Fruit fly (Drosophila melanogaster): ENCODE data around the gene Men.

DNA sequence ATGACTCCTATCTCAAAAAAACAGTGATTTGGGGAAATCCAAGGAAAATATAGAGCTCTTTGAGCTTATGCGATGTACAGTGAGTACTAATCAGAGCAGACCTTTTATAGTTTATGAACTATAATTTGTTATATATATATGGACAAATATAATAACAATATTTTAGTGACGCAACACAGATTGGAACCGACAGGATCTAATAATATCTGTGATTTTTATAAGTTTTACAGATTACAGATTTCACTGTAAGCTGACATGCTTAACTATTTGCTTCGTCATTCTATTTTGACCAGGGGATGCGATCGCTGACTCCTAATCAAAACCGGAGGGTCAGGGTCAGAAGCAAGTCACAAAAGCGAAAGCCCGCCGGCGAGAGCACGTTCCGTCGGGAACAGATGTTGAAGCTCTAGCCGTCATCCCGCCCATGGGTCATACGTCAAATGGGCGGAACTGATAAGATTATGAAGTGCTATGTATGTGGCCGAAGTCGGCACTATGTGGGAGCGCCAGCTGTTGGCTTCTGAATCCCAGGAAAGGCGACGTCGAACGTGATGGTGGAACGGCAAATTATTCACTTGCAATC is 48.1 kb downstream of the Men start, which contains the start of gene Gnmt:
- TF ChIP-seq CG1620 (GFP tag; optimal IDR thresholded peaks at IDR 0.05) (no peak), toe (GFP tag; optimal IDR thresholded peaks at IDR 0.05) (no peak), cic (GFP tag; optimal IDR thresholded peaks at IDR 0.05) (peak; percentile 56), pad (GFP tag; optimal IDR thresholded peaks at IDR 0.05) (no peak), bab1 (GFP tag; optimal IDR thresholded peaks at IDR 0.05) (no peak), kay (GFP tag; ENCODE audit: borderline replicate concordance) (no peak), cnc (optimal IDR thresholded peaks at IDR 0.05) (peak in 1 of 2 experiments; percentile 75), CG5204 (GFP tag; optimal IDR thresholded peaks at IDR 0.05) (no peak), CG7101 (tag; optimal IDR thresholded peaks at IDR 0.05) (peak; percentile 61), ovo (GFP tag; optimal IDR thresholded peaks at IDR 0.05) (no peak), Mnt (GFP tag; optimal IDR thresholded peaks at IDR 0.05) (peak; percentile 17), Hr96 (GFP tag; optimal IDR thresholded peaks at IDR 0.05) (no peak), CG11617 (GFP tag; optimal IDR thresholded peaks at IDR 0.05) (no peak), CG12768 (GFP tag; optimal IDR thresholded peaks at IDR 0.05) (peak; percentile 5)
